Worm (Caenorhabditis elegans) whole organism, L3 larva: ENCODE measurements around the gene set-5.
A peak's percentile ranks its signal among the peaks of the same experiment; 100 is the strongest.

ENCODE experiments used
- R02D3.7 ChIP-seq: fragments of 150-350 bp; optimal IDR thresholded peaks from 2 replicates; lab custom pipeline; 2014; ENCODE audit warnings: missing biosample characterization, missing genetic modification characterization
- ZK546.5 ChIP-seq: sonication (generic microtip); optimal IDR thresholded peaks from 2 replicates; lab custom pipeline; 2017; ENCODE audit warnings: missing biosample characterization, missing genetic modification characterization
- aly-2 ChIP-seq: fragments of 150-350 bp; optimal IDR thresholded peaks from 2 replicates; lab custom pipeline; 2014; ENCODE audit warnings: missing biosample characterization, missing genetic modification characterization
- ceh-28 ChIP-seq: fragments of 150-350 bp; optimal IDR thresholded peaks from 2 replicates; lab custom pipeline; 2014; ENCODE audit warnings: missing biosample characterization, missing genetic modification reagents, missing genetic modification characterization
- ceh-9 ChIP-seq: sonication (generic microtip); optimal IDR thresholded peaks from 2 replicates; lab custom pipeline; 2018; ENCODE audit warnings: missing biosample characterization, missing genetic modification characterization
- egl-27 ChIP-seq: sonication (generic microtip); optimal IDR thresholded peaks from 4 replicates; lab custom pipeline; 2017; ENCODE audit warnings: missing biosample characterization, missing genetic modification reagents, missing genetic modification characterization
- egl-5 ChIP-seq: fragments of 150-350 bp; optimal IDR thresholded peaks from 2 replicates; lab custom pipeline; 2017; ENCODE audit warnings: missing biosample characterization, missing genetic modification reagents, missing genetic modification characterization, inconsistent platforms
- elt-1 ChIP-seq: fragments of 150-350 bp; optimal IDR thresholded peaks from 2 replicates; lab custom pipeline; 2014; ENCODE audit warnings: missing biosample characterization, missing genetic modification characterization
- elt-2 ChIP-seq: sonication (generic microtip); optimal IDR thresholded peaks from 2 replicates; lab custom pipeline; 2016; ENCODE audit warnings: missing genetic modification reagents, mild to moderate bottlenecking, missing genetic modification characterization, missing compliant biosample characterization
- elt-3 ChIP-seq, 3 experiments: fragments of 150-350 bp in 1 of 3; sonication (generic microtip) in 2 of 3; optimal IDR thresholded peaks; 2 replicates in 2 of 3; 4 replicates in 1 of 3; lab custom pipeline; 2014 to 2017; ENCODE audit warnings: missing biosample characterization in 3 of 3, missing genetic modification characterization in 3 of 3
- eor-1 ChIP-seq, 2 experiments: fragments of 150-350 bp; optimal IDR thresholded peaks; 2 replicates each; lab custom pipeline; 2014 to 2018; ENCODE audit warnings: missing biosample characterization in 2 of 2, missing genetic modification characterization in 2 of 2
- fkh-10 ChIP-seq: sonication (generic microtip); optimal IDR thresholded peaks from 2 replicates; lab custom pipeline; 2017; ENCODE audit warnings: missing biosample characterization, missing genetic modification reagents, missing genetic modification characterization
- fkh-2 ChIP-seq: fragments of 150-350 bp; optimal IDR thresholded peaks from 2 replicates; lab custom pipeline; 2014; ENCODE audit warnings: missing biosample characterization, missing genetic modification reagents, missing genetic modification characterization
- hmg-11 ChIP-seq: sonication (generic microtip); optimal IDR thresholded peaks from 2 replicates; lab custom pipeline; 2016; ENCODE audit warnings: missing genetic modification characterization, missing compliant biosample characterization
- jun-1 ChIP-seq: fragments of 150-350 bp; optimal IDR thresholded peaks from 2 replicates; lab custom pipeline; 2014; ENCODE audit warnings: missing biosample characterization, missing genetic modification reagents, missing genetic modification characterization
- lin-15B ChIP-seq: fragments of 150-350 bp; optimal IDR thresholded peaks from 2 replicates; lab custom pipeline; 2014; ENCODE audit warnings: missing biosample characterization, missing genetic modification characterization
- nfya-1 ChIP-seq: sonication (generic microtip); optimal IDR thresholded peaks from 2 replicates; lab custom pipeline; 2017; ENCODE audit warnings: missing genetic modification characterization, mild to moderate bottlenecking, missing compliant biosample characterization, antibody characterized with exemption, moderate library complexity; ENCODE audit not compliant: insufficient read depth
- nhr-11 ChIP-seq: fragments of 150-350 bp; optimal IDR thresholded peaks from 2 replicates; lab custom pipeline; 2014; ENCODE audit warnings: missing biosample characterization, missing genetic modification characterization
- nhr-12 ChIP-seq: fragments of 150-350 bp; optimal IDR thresholded peaks from 2 replicates; lab custom pipeline; 2014; ENCODE audit warnings: missing biosample characterization, missing genetic modification characterization
- nhr-23 ChIP-seq: fragments of 150-350 bp; optimal IDR thresholded peaks from 2 replicates; lab custom pipeline; 2014; ENCODE audit warnings: missing biosample characterization, missing genetic modification reagents, missing genetic modification characterization
- nhr-25 ChIP-seq: sonication (generic microtip); optimal IDR thresholded peaks from 2 replicates; lab custom pipeline; 2017; ENCODE audit warnings: missing biosample characterization, missing genetic modification characterization
- nhr-43 ChIP-seq: sonication (generic microtip); optimal IDR thresholded peaks from 2 replicates; lab custom pipeline; 2016; ENCODE audit warnings: mild to moderate bottlenecking, missing genetic modification characterization, missing compliant biosample characterization; ENCODE audit not compliant: poor library complexity, severe bottlenecking
- nhr-76 ChIP-seq: fragments of 150-350 bp; sonication (generic microtip); optimal IDR thresholded peaks from 5 replicates; lab custom pipeline; 2014; ENCODE audit warnings: missing biosample characterization, missing genetic modification characterization
- nhr-77 ChIP-seq: fragments of 150-350 bp; optimal IDR thresholded peaks from 2 replicates; lab custom pipeline; 2014; ENCODE audit warnings: missing biosample characterization, missing genetic modification characterization
- pha-4 ChIP-seq: fragments of 150-350 bp; optimal IDR thresholded peaks from 2 replicates; lab custom pipeline; 2014; ENCODE audit warnings: missing biosample characterization, missing genetic modification reagents, missing genetic modification characterization
- pqm-1 ChIP-seq: fragments of 150-350 bp; optimal IDR thresholded peaks from 2 replicates; lab custom pipeline; 2017; ENCODE audit warnings: missing biosample characterization, missing genetic modification characterization, inconsistent platforms
- sea-2 ChIP-seq: fragments of 150-350 bp; sonication (generic microtip); optimal IDR thresholded peaks from 4 replicates; lab custom pipeline; 2014; ENCODE audit warnings: missing biosample characterization, missing genetic modification reagents, missing genetic modification characterization
- skn-1 ChIP-seq: fragments of 150-350 bp; optimal IDR thresholded peaks from 2 replicates; lab custom pipeline; 2014; ENCODE audit warnings: missing biosample characterization, missing genetic modification characterization
- snpc-4 ChIP-seq: fragments of 150-350 bp; optimal IDR thresholded peaks from 2 replicates; lab custom pipeline; 2014; ENCODE audit warnings: missing biosample characterization, missing genetic modification characterization
- tbx-2 ChIP-seq: sonication (generic microtip); optimal IDR thresholded peaks from 2 replicates; lab custom pipeline; 2016; ENCODE audit warnings: mild to moderate bottlenecking, missing genetic modification characterization, missing compliant biosample characterization
- zag-1 ChIP-seq: fragments of 150-350 bp; optimal IDR thresholded peaks from 2 replicates; lab custom pipeline; 2014; ENCODE audit warnings: missing biosample characterization, missing genetic modification characterization
- ztf-4 ChIP-seq: fragments of 150-350 bp; optimal IDR thresholded peaks from 2 replicates; lab custom pipeline; 2014; ENCODE audit warnings: missing biosample characterization, missing genetic modification characterization

The set-5 gene

ce11 chrV:14698666-14699065 lies at the start of gene set-5:
TSS of gene set-5 (plus strand) at chrV:14698966.
- TF ChIP-seq tbx-2 = no peak
- TF ChIP-seq fkh-2 (tag; lab: Kevin White, UChicago) = no peak
- no peak for TF ChIP-seq pqm-1
- TF ChIP-seq nhr-77 (tag; lab: Kevin White, UChicago) = no peak
- TF ChIP-seq aly-2 (tag; lab: Kevin White, UChicago) = no peak
- TF ChIP-seq ztf-4 (tag; lab: Kevin White, UChicago) = no peak
- no peak for TF ChIP-seq pha-4 (tag; lab: Kevin White, UChicago)
- TF ChIP-seq R02D3.7 = no peak
- no peak for TF ChIP-seq egl-5 (tag; lab: Kevin White, UChicago)
- TF ChIP-seq zag-1 = no peak
- TF ChIP-seq lin-15B (tag; lab: Kevin White, UChicago) = no peak
- no peak for TF ChIP-seq sea-2
- TF ChIP-seq nhr-23 (tag; lab: Kevin White, UChicago) = no peak
- no peak for TF ChIP-seq nhr-12 (tag; lab: Kevin White, UChicago)

- TF ChIP-seq elt-2 (tag; lab: Kevin White, UChicago) (no peak), pha-4 (tag; lab: Kevin White, UChicago) (no peak), fkh-10 (GFP tag; lab: Kevin White, UChicago) (peak; percentile 12), nfya-1 (tag; lab: Kevin White, UChicago) (peak; percentile 6), skn-1 (tag; lab: Kevin White, UChicago) (peak; percentile 17), egl-5 (tag; lab: Kevin White, UChicago) (peak; percentile 39)
Observed at ce11 chrV:14649929-14650328, 48.8 kb upstream of the set-5 start.

- TF ChIP-seq sea-2 = no peak
- TF ChIP-seq elt-1 (tag; lab: Kevin White, UChicago) = no peak
- no peak for TF ChIP-seq jun-1
- TF ChIP-seq, all 47 proteins: peak for 0
Observed at ce11 chrV:14650631-14651030, 48.1 kb upstream of the set-5 start.

- TF ChIP-seq nhr-11 (no peak), snpc-4 (tag; lab: Kevin White, UChicago) (no peak), ceh-28 (tag; lab: Kevin White, UChicago) (no peak), ceh-9 (tag; lab: Kevin White, UChicago) (no peak), R02D3.7 (no peak), aly-2 (tag; lab: Kevin White, UChicago) (no peak), pqm-1 (no peak), egl-27 (tag; lab: Kevin White, UChicago) (no peak), fkh-10 (GFP tag; lab: Kevin White, UChicago) (no peak), nhr-23 (tag; lab: Kevin White, UChicago) (no peak), ztf-4 (tag; lab: Kevin White, UChicago) (no peak)
Observed at ce11 chrV:14655689-14656088, 43.1 kb upstream of the set-5 start.

- no peak for TF ChIP-seq pqm-1
- no peak for TF ChIP-seq ZK546.5
- no peak for TF ChIP-seq nhr-23 (tag; lab: Kevin White, UChicago)
- no peak for TF ChIP-seq eor-1 (tag; optimal IDR thresholded peaks at IDR 0.05; lab: Kevin White, UChicago)
- TF ChIP-seq egl-27 (tag; lab: Kevin White, UChicago) = no peak
- no peak for TF ChIP-seq nhr-11
- TF ChIP-seq lin-15B (tag; lab: Kevin White, UChicago) = no peak
- no peak for TF ChIP-seq nhr-43 (tag; lab: Kevin White, UChicago)
- no peak for TF ChIP-seq elt-1 (tag; lab: Kevin White, UChicago)
- TF ChIP-seq nhr-25 (tag; lab: Kevin White, UChicago) = no peak
- no peak for TF ChIP-seq aly-2 (tag; lab: Kevin White, UChicago)
- TF ChIP-seq fkh-10 (GFP tag; lab: Kevin White, UChicago) = no peak
- TF ChIP-seq nhr-76 (tag; lab: Kevin White, UChicago) = no peak
Observed at ce11 chrV:14656970-14657369, 41.8 kb upstream of the set-5 start.

- TF ChIP-seq nhr-25 (tag; lab: Kevin White, UChicago) (peak; percentile 37), elt-3 (tag; optimal IDR thresholded peaks at IDR 0.05; lab: Kevin White, UChicago) (peak in 2 of 3 experiments; percentile 54 to 63), nhr-23 (tag; lab: Kevin White, UChicago) (peak; percentile 16), hmg-11 (no peak)
Observed at ce11 chrV:14658131-14658530, 40.6 kb upstream of the set-5 start, which contains the start of gene slc-25A29. TSS of gene slc-25A29 (minus strand) at chrV:14658175.
